Worm (Caenorhabditis elegans) whole organism, L1 larva: ENCODE data around the gene lgc-38.

ENCODE experiments used
- fkh-10 ChIP-seq: sonication (generic microtip); optimal IDR thresholded peaks from 2 replicates; lab custom pipeline; 2017; ENCODE audit warnings: missing biosample characterization, missing genetic modification reagents, missing genetic modification characterization
- jun-1 ChIP-seq: fragments of 150-350 bp; optimal IDR thresholded peaks from 2 replicates; lab custom pipeline; 2014; ENCODE audit warnings: missing biosample characterization, missing genetic modification reagents, missing genetic modification characterization
- lsy-2 ChIP-seq, 2 experiments: fragments of 150-350 bp; optimal IDR thresholded peaks; 2 replicates each; lab custom pipeline; 2014; ENCODE audit warnings: missing biosample characterization in 2 of 2, missing genetic modification characterization in 2 of 2
- nhr-11 ChIP-seq: fragments of 150-350 bp; optimal IDR thresholded peaks from 2 replicates; lab custom pipeline; 2014; ENCODE audit warnings: missing biosample characterization, missing genetic modification characterization
- nhr-71 ChIP-seq: sonication (generic microtip); optimal IDR thresholded peaks from 2 replicates; lab custom pipeline; 2016; ENCODE audit warnings: mild to moderate bottlenecking, missing genetic modification characterization, moderate library complexity, missing compliant biosample characterization
- nhr-76 ChIP-seq: sonication (generic microtip); optimal IDR thresholded peaks from 2 replicates; lab custom pipeline; 2017; ENCODE audit warnings: missing biosample characterization, missing genetic modification characterization
- nhr-77 ChIP-seq: fragments of 150-350 bp; optimal IDR thresholded peaks from 2 replicates; lab custom pipeline; 2014; ENCODE audit warnings: missing biosample characterization, missing genetic modification characterization
- snpc-4 ChIP-seq: fragments of 150-350 bp; optimal IDR thresholded peaks from 2 replicates; lab custom pipeline; 2014; ENCODE audit warnings: missing biosample characterization, missing genetic modification characterization
- zag-1 ChIP-seq: fragments of 150-350 bp; optimal IDR thresholded peaks from 2 replicates; lab custom pipeline; 2014; ENCODE audit warnings: missing biosample characterization, missing genetic modification characterization
- ztf-4 ChIP-seq: fragments of 150-350 bp; optimal IDR thresholded peaks from 2 replicates; lab custom pipeline; 2014; ENCODE audit warnings: missing biosample characterization, missing genetic modification characterization

- TF ChIP-seq fkh-10 (GFP tag; lab: Kevin White, UChicago) (no peak), ztf-4 (tag; lab: Kevin White, UChicago) (no peak), nhr-71 (tag; lab: Kevin White, UChicago) (peak; percentile 43), nhr-76 (tag; lab: Kevin White, UChicago) (no peak), snpc-4 (tag; lab: Kevin White, UChicago) (no peak), nhr-11 (tag; lab: Kevin White, UChicago) (no peak), nhr-77 (tag; lab: Kevin White, UChicago) (no peak), lsy-2 (tag; optimal IDR thresholded peaks at IDR 0.05; lab: Kevin White, UChicago) (peak; percentile 82 to 94), jun-1 (tag; lab: Kevin White, UChicago) (no peak), zag-1 (tag; lab: Kevin White, UChicago) (no peak)
Measured at ce11 chrIII:6968080-6968639, 40.8 kb upstream of the lgc-38 start, which contains the start of gene panl-2.
